Fruit fly (Drosophila melanogaster): ENCODE measurements around the gene Ufsp2.

The Ufsp2 gene

dm6 chr3L:15624944-15625610, 48.7 kb downstream of the Ufsp2 start:
- TF ChIP-seq ttk (optimal IDR thresholded peaks at IDR 0.05), result no peak
- no peak for TF ChIP-seq insv (optimal IDR thresholded peaks at IDR 0.05)
- no peak for TF ChIP-seq Myc (optimal IDR thresholded peaks at IDR 0.05)
- no peak for TF ChIP-seq Sin3A (optimal IDR thresholded peaks at IDR 0.05)
- no peak for TF ChIP-seq psq (optimal IDR thresholded peaks at IDR 0.05)
- TF ChIP-seq h (optimal IDR thresholded peaks at IDR 0.05), result no peak

dm6 chr3L:15625676-15626414, 49.5 kb downstream of the Ufsp2 start:
- TF ChIP-seq insv (optimal IDR thresholded peaks at IDR 0.05) (no peak), Sin3A (optimal IDR thresholded peaks at IDR 0.05) (no peak), psq (optimal IDR thresholded peaks at IDR 0.05) (no peak), Myc (optimal IDR thresholded peaks at IDR 0.05) (no peak)

- no peak for TF ChIP-seq h (optimal IDR thresholded peaks at IDR 0.05)
- TF ChIP-seq Sin3A (optimal IDR thresholded peaks at IDR 0.05), result no peak
- TF ChIP-seq psq (optimal IDR thresholded peaks at IDR 0.05), result no peak
- no peak for TF ChIP-seq insv (optimal IDR thresholded peaks at IDR 0.05)
- TF ChIP-seq Myc (optimal IDR thresholded peaks at IDR 0.05), result no peak
- no peak for TF ChIP-seq ttk (optimal IDR thresholded peaks at IDR 0.05)
Observed at dm6 chr3L:15627295-15627694, 50.9 kb downstream of the Ufsp2 start.
